Worm (Caenorhabditis elegans) whole organism, early embryonic: ENCODE results near the gene T27D12.1.

Experiments
- B0310.2 ChIP-seq: sonication (generic microtip); optimal IDR thresholded peaks from 2 replicates; lab custom pipeline; 2016; ENCODE audit warnings: mild to moderate bottlenecking, missing genetic modification characterization, missing compliant biosample characterization
- aly-1 ChIP-seq: sonication (generic microtip); optimal IDR thresholded peaks from 2 replicates; lab custom pipeline; 2016; ENCODE audit warnings: missing genetic modification characterization, missing compliant biosample characterization
- ama-1 ChIP-seq: fragments of 150-350 bp; optimal IDR thresholded peaks from 2 replicates; lab custom pipeline; 2014
- ceh-36 ChIP-seq: sonication (generic microtip); optimal IDR thresholded peaks from 2 replicates; lab custom pipeline; 2016; ENCODE audit warnings: missing genetic modification characterization, inconsistent platforms, missing compliant biosample characterization
- hmg-4 ChIP-seq: fragments of 200-800 bp; sonication (Bioruptor generic); optimal IDR thresholded peaks from 2 replicates; lab custom pipeline; 2018; ENCODE audit warnings: mild to moderate bottlenecking, missing genetic modification characterization, missing compliant biosample characterization
- pes-1 ChIP-seq: fragments of 200-800 bp; sonication (Bioruptor generic); IDR thresholded peaks from 2 replicates; pipeline ENCODE4 v1.3.6; 2022; ENCODE audit warnings: missing genetic modification reagents, missing genetic modification characterization, missing compliant biosample characterization
- scrt-1 ChIP-seq: fragments of 200-800 bp; sonication (Bioruptor generic); IDR thresholded peaks from 2 replicates; pipeline ENCODE4 v1.3.6; 2022; ENCODE audit warnings: missing genetic modification characterization, missing compliant biosample characterization
- tbx-11 ChIP-seq: fragments of 200-800 bp; sonication (Bioruptor generic); IDR thresholded peaks from 2 replicates; pipeline ENCODE4 v1.3.6; 2022; ENCODE audit warnings: missing genetic modification characterization, missing compliant biosample characterization
- tbx-37 ChIP-seq: fragments of 200-800 bp; sonication (Bioruptor generic); conservative IDR thresholded peaks from 2 replicates; pipeline ENCODE4 v1.3.6; 2022; ENCODE audit warnings: missing genetic modification reagents, missing genetic modification characterization, missing compliant biosample characterization

ce11 chrII:11868893-11869292, 26.5 kb downstream of the T27D12.1 start:
- TF ChIP-seq ama-1 (lab: Kevin White, UChicago) (no peak), pes-1 (no peak), tbx-11 (GFP tag; lab: Robert Waterston, UW) (no peak), scrt-1 (GFP tag; lab: Robert Waterston, UW) (no peak), hmg-4 (no peak), B0310.2 (tag; lab: Kevin White, UChicago) (no peak), ceh-36 (tag; lab: Kevin White, UChicago) (no peak), aly-1 (tag; lab: Kevin White, UChicago) (no peak), tbx-37 (no peak)
